Worm (Caenorhabditis elegans) whole organism, late embryonic: ENCODE data around the gene F48F7.3.

Experiments used
- ceh-19 ChIP-seq: fragments of 200-800 bp; sonication (Bioruptor generic); optimal IDR thresholded peaks from 2 replicates; lab custom pipeline; 2018; ENCODE audit warnings: mild to moderate bottlenecking, missing genetic modification characterization, missing compliant biosample characterization
- ceh-22 ChIP-seq: sonication (generic microtip); optimal IDR thresholded peaks from 2 replicates; lab custom pipeline; 2017; ENCODE audit warnings: missing biosample characterization, missing genetic modification characterization
- ceh-31 ChIP-seq: sonication (generic microtip); optimal IDR thresholded peaks from 2 replicates; lab custom pipeline; 2016; ENCODE audit warnings: missing genetic modification characterization, missing compliant biosample characterization
- ceh-6 ChIP-seq: fragments of 200-800 bp; sonication (Bioruptor generic); optimal IDR thresholded peaks from 2 replicates; lab custom pipeline; 2018; ENCODE audit warnings: mild to moderate bottlenecking, missing genetic modification characterization, missing compliant biosample characterization
- dve-1 ChIP-seq: sonication (generic microtip); optimal IDR thresholded peaks from 2 replicates; lab custom pipeline; 2017; ENCODE audit warnings: antibody characterized with exemption, mild to moderate bottlenecking, missing genetic modification characterization, missing compliant biosample characterization
- elt-4 ChIP-seq: sonication (generic microtip); optimal IDR thresholded peaks from 2 replicates; lab custom pipeline; 2016; ENCODE audit warnings: missing genetic modification characterization, missing compliant biosample characterization
- fkh-10 ChIP-seq: fragments of 150-350 bp; optimal IDR thresholded peaks from 2 replicates; lab custom pipeline; 2014; ENCODE audit warnings: missing biosample characterization, missing genetic modification reagents, missing genetic modification characterization
- gmeb-2 ChIP-seq: sonication (generic microtip); optimal IDR thresholded peaks from 2 replicates; lab custom pipeline; 2016; ENCODE audit warnings: missing genetic modification characterization, inconsistent platforms, missing compliant biosample characterization
- hlh-6 ChIP-seq: sonication (generic microtip); optimal IDR thresholded peaks from 2 replicates; lab custom pipeline; 2016; ENCODE audit warnings: missing genotype, missing genetic modification characterization, missing compliant biosample characterization
- lim-6 ChIP-seq: sonication (generic microtip); optimal IDR thresholded peaks from 2 replicates; lab custom pipeline; 2016; ENCODE audit warnings: missing genetic modification characterization, missing compliant biosample characterization
- pha-2 ChIP-seq: sonication (generic microtip); optimal IDR thresholded peaks from 2 replicates; lab custom pipeline; 2017; ENCODE audit warnings: mild to moderate bottlenecking, missing genetic modification characterization, missing compliant biosample characterization
- sox-4 ChIP-seq: sonication (generic microtip); optimal IDR thresholded peaks from 2 replicates; lab custom pipeline; 2017; ENCODE audit warnings: mild to moderate bottlenecking, missing genetic modification characterization, inconsistent platforms, missing compliant biosample characterization
- tbx-7 ChIP-seq: sonication (generic microtip); optimal IDR thresholded peaks from 2 replicates; lab custom pipeline; 2016; ENCODE audit warnings: missing genotype, missing genetic modification characterization, missing compliant biosample characterization
- unc-3 ChIP-seq, 2 experiments: fragments of 200-800 bp in 1 of 2; sonication (Bioruptor generic) in 1 of 2; sonication (generic microtip) in 1 of 2; conservative IDR thresholded peaks in 1 of 2; optimal IDR thresholded peaks in 1 of 2; 2 replicates each; pipeline versions ENCODE4 v1.3.6 to Lab custom; 2016 to 2022; ENCODE audit warnings: missing compliant biosample characterization in 2 of 2, missing genetic modification characterization in 2 of 2, missing genetic modification reagents in 1 of 2
- ztf-16 ChIP-seq: sonication (generic microtip); optimal IDR thresholded peaks from 2 replicates; lab custom pipeline; 2017; ENCODE audit warnings: missing genetic modification characterization, missing compliant biosample characterization

F48F7.3 gene

DNA sequence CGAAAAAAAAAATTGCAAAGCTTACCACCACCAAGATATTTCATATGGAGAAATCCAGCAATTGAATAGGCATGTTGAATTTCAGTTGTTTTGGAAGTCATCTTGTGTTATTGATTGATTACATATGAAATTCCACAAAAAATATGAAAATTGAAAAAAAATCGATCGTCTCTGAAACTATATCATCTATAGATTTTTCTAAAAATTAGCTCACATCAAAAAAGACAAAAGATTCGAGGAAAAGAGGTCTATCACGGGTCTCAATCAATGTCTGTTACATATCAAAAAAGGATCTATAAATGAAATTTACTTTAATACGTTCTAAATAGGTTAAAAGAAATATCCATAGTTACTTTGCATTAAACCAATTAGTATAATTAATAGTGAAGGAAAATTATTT, 49.1 kb downstream of the F48F7.3 start, which contains the start of gene tbc-19:
TSS of gene tbc-19 (minus strand) at position 101 of the 400 bp plus-strand sequence.
- TF ChIP-seq ceh-6: no peak
- TF ChIP-seq ztf-16 (tag; lab: Kevin White, UChicago): no peak
- no peak for TF ChIP-seq unc-3 (GFP tag; conservative IDR thresholded peaks at IDR 0.05; lab: Robert Waterston, UW)
- no peak for TF ChIP-seq unc-3 (tag; optimal IDR thresholded peaks at IDR 0.05; lab: Kevin White, UChicago)
- no peak for TF ChIP-seq pha-2 (tag; lab: Kevin White, UChicago)
- TF ChIP-seq sox-4: no peak
- TF ChIP-seq lim-6: no peak
- TF ChIP-seq dve-1 (tag; lab: Kevin White, UChicago): no peak
- TF ChIP-seq ceh-19 (GFP tag; lab: Kevin White, UChicago): no peak
- TF ChIP-seq ceh-22 (tag; lab: Kevin White, UChicago): no peak
- TF ChIP-seq elt-4 (tag; lab: Kevin White, UChicago): no peak
- no peak for TF ChIP-seq fkh-10 (GFP tag; lab: Kevin White, UChicago)
- no peak for TF ChIP-seq hlh-6
- no peak for TF ChIP-seq ceh-31 (tag; lab: Kevin White, UChicago)
- TF ChIP-seq gmeb-2: no peak
- no peak for TF ChIP-seq tbx-7 (tag; lab: Kevin White, UChicago)
